Worm (Caenorhabditis elegans) whole organism, young adult: ENCODE results near the gene C41G6.12.

Source experiments
- F39B2.1 ChIP-seq: fragments of 200-800 bp; sonication (Bioruptor generic); IDR thresholded peaks from 2 replicates; pipeline ENCODE4 v1.3.6; 2022; ENCODE audit warnings: missing genetic modification reagents, missing genetic modification characterization, missing compliant biosample characterization
- K11D2.4 ChIP-seq: fragments of 200-800 bp; sonication (Bioruptor generic); IDR thresholded peaks from 2 replicates; pipeline ENCODE4 v1.3.6; 2022; ENCODE audit warnings: missing genetic modification reagents, missing genetic modification characterization, missing compliant biosample characterization
- mes-4 ChIP-seq: sonication (generic microtip); optimal IDR thresholded peaks from 2 replicates; lab custom pipeline; 2016; ENCODE audit warnings: missing genotype, missing genetic modification characterization, missing compliant biosample characterization
- nfya-2 ChIP-seq: fragments of 200-800 bp; sonication (Bioruptor generic); IDR thresholded peaks from 2 replicates; pipeline ENCODE4 v1.3.6; 2022; ENCODE audit warnings: missing genetic modification reagents, missing genetic modification characterization, missing compliant biosample characterization
- nhr-90 ChIP-seq: sonication (generic microtip); optimal IDR thresholded peaks from 2 replicates; lab custom pipeline; 2016; ENCODE audit warnings: missing genotype, mild to moderate bottlenecking, missing genetic modification characterization, missing compliant biosample characterization
- ztf-6 ChIP-seq: fragments of 200-800 bp; sonication (Bioruptor generic); IDR thresholded peaks from 2 replicates; pipeline ENCODE4 v1.3.6; 2022; ENCODE audit warnings: missing genetic modification reagents, missing genetic modification characterization, missing compliant biosample characterization

- TF ChIP-seq mes-4 (tag; lab: Kevin White, UChicago) (no peak), ztf-6 (GFP tag; lab: Robert Waterston, UW) (no peak), K11D2.4 (no peak), F39B2.1 (GFP tag; lab: Robert Waterston, UW) (no peak), nfya-2 (no peak), nhr-90 (tag; lab: Kevin White, UChicago) (no peak)
Observed at ce11 chrV:15223668-15224067, 16.1 kb upstream of the C41G6.12 start, which contains the start of gene srw-24.
